Worm (Caenorhabditis elegans) whole organism, dauer: Measurements from ENCODE around the gene T16H12.2.

Experiments used
- unc-62 ChIP-seq: sonication (generic microtip); optimal IDR thresholded peaks from 2 replicates; lab custom pipeline; 2017; ENCODE audit warnings: missing biosample characterization, missing genetic modification reagents, missing genetic modification characterization

The T16H12.2 gene

ce11 chrIII:10085574-10085973, 509 bp upstream of the T16H12.2 start:
- TF ChIP-seq unc-62 (GFP tag; lab: Kevin White, UChicago): no peak

- TF ChIP-seq unc-62 (GFP tag; lab: Kevin White, UChicago): no peak
Observed at ce11 chrIII:10088508-10088981, 2.5 kb downstream of the T16H12.2 start, which contains the start of gene hal-2. Gene hal-2 (minus strand): TSS chrIII:10088931.

ce11 chrIII:10090685-10091084, 4.6 kb downstream of the T16H12.2 start, which contains the start of gene gtf-2H2C:
Gene gtf-2H2C (minus strand): TSS chrIII:10090785.
- TF ChIP-seq unc-62 (GFP tag; lab: Kevin White, UChicago): no peak

- no peak for TF ChIP-seq unc-62 (GFP tag; lab: Kevin White, UChicago)
Observed at ce11 chrIII:10093093-10093492, 7.0 kb downstream of the T16H12.2 start.

- no peak for TF ChIP-seq unc-62 (GFP tag; lab: Kevin White, UChicago)
Observed at ce11 chrIII:10094538-10094937, 8.5 kb downstream of the T16H12.2 start.

- no peak for TF ChIP-seq unc-62 (GFP tag; lab: Kevin White, UChicago)
Observed at ce11 chrIII:10095377-10095776, 9.3 kb downstream of the T16H12.2 start.

ce11 chrIII:10096525-10096972, 10.5 kb downstream of the T16H12.2 start:
- TF ChIP-seq unc-62 (GFP tag; lab: Kevin White, UChicago): no peak

- no peak for TF ChIP-seq unc-62 (GFP tag; lab: Kevin White, UChicago)
Observed at ce11 chrIII:10097981-10098380, 11.9 kb downstream of the T16H12.2 start, which contains the start of gene spop-1. Gene spop-1 (minus strand): TSS chrIII:10098081.

ce11 chrIII:10101352-10101751, 15.3 kb downstream of the T16H12.2 start, which contains the start of gene kel-10:
Gene kel-10 (minus strand): TSS chrIII:10101452.
- no peak for TF ChIP-seq unc-62 (GFP tag; lab: Kevin White, UChicago)

- no peak for TF ChIP-seq unc-62 (GFP tag; lab: Kevin White, UChicago)
Observed at ce11 chrIII:10106390-10106789, 20.3 kb downstream of the T16H12.2 start, which contains the start of gene srt-55. Gene srt-55 (minus strand): TSS chrIII:10106490.

- TF ChIP-seq unc-62 (GFP tag; lab: Kevin White, UChicago): no peak
Observed at ce11 chrIII:10108995-10109394, 22.9 kb downstream of the T16H12.2 start, which contains the start of gene T16H12.9. Gene T16H12.9 (plus strand): TSS chrIII:10109295.

- TF ChIP-seq unc-62 (GFP tag; lab: Kevin White, UChicago): no peak
Observed at ce11 chrIII:10112958-10113357, 26.9 kb downstream of the T16H12.2 start, which contains the start of gene vps-29. Gene vps-29 (minus strand): TSS chrIII:10113058.

- no peak for TF ChIP-seq unc-62 (GFP tag; lab: Kevin White, UChicago)
Observed at ce11 chrIII:10114662-10115061, 28.6 kb downstream of the T16H12.2 start, which contains the start of the genes ZK1128.1 and mett-10. Gene ZK1128.1 (minus strand): TSS chrIII:10114760. Gene mett-10 (plus strand): TSS chrIII:10115036.

ce11 chrIII:10118818-10119217, 32.7 kb downstream of the T16H12.2 start, which contains the start of gene ZK1128.3:
Gene ZK1128.3 (minus strand): TSS chrIII:10118918.
- TF ChIP-seq unc-62 (GFP tag; lab: Kevin White, UChicago): no peak

- TF ChIP-seq unc-62 (GFP tag; lab: Kevin White, UChicago): no peak
Observed at ce11 chrIII:10120076-10120831, 34.2 kb downstream of the T16H12.2 start, which contains the start of the genes gtf-2H3 and ham-3. Gene gtf-2H3 (minus strand): TSS chrIII:10120148. Gene ham-3 (plus strand): TSS chrIII:10120781.
